Worm (Caenorhabditis elegans): Measurements from ENCODE around the gene C44B11.4.

- no peak for TF ChIP-seq elt-4 (tag; optimal IDR thresholded peaks at IDR 0.05)
- TF ChIP-seq syd-9 (tag; optimal IDR thresholded peaks at IDR 0.05) = no peak
- TF ChIP-seq fkh-6 (tag; optimal IDR thresholded peaks at IDR 0.05) = no peak
- no peak for TF ChIP-seq ama-1 (optimal IDR thresholded peaks at IDR 0.05)
Measured at ce11 chrIII:3112616-3113015, 30.9 kb downstream of the C44B11.4 start.

Measured in whole organism, late embryonic.